Fruit fly (Drosophila melanogaster) whole organism, embryonic: ENCODE data around the gene CG31467.

ENCODE experiments used
- Antp ChIP-seq: fragments of 200-800 bp; sonication (Bioruptor generic); optimal IDR thresholded peaks from 3 replicates; lab custom pipeline; 2016; ENCODE audit warnings: missing biosample characterization, missing genetic modification characterization
- Asciz ChIP-seq: fragments of 200-800 bp; sonication (Bioruptor generic); optimal IDR thresholded peaks from 2 replicates; lab custom pipeline; 2017; ENCODE audit warnings: missing biosample characterization, mild to moderate bottlenecking, missing genetic modification characterization, missing genetic modification reagents
- Bdp1 ChIP-seq: fragments of 200-800 bp; sonication (Bioruptor generic); optimal IDR thresholded peaks from 3 replicates; lab custom pipeline; 2016; ENCODE audit warnings: missing biosample characterization, missing genetic modification characterization
- CG10366 ChIP-seq: fragments of 200-800 bp; sonication (Bioruptor generic); IDR thresholded peaks from 2 replicates; pipeline ENCODE4 v1.3.6; 2022; ENCODE audit warnings: missing biosample characterization, missing genetic modification characterization
- CG11093 ChIP-seq: fragments of 200-800 bp; sonication (Bioruptor generic); IDR thresholded peaks from 3 replicates; pipeline ENCODE4 v1.3.6; 2022; ENCODE audit warnings: missing biosample characterization, missing genetic modification characterization
- CG11504 ChIP-seq: fragments of 200-800 bp; sonication (Bioruptor generic); optimal IDR thresholded peaks from 3 replicates; lab custom pipeline; 2019; ENCODE audit warnings: missing biosample characterization, mild to moderate bottlenecking, missing genetic modification characterization, moderate library complexity
- CG11695 ChIP-seq: fragments of 200-800 bp; sonication (Bioruptor generic); IDR thresholded peaks from 3 replicates; pipeline ENCODE4 v1.3.6; 2022; ENCODE audit warnings: missing biosample characterization, missing genetic modification characterization
- CG14441 ChIP-seq: fragments of 200-800 bp; sonication (Bioruptor generic); IDR thresholded peaks from 2 replicates; pipeline ENCODE4 v1.3.6; 2022; ENCODE audit warnings: missing biosample characterization, missing genetic modification characterization
- CG15073 ChIP-seq: fragments of 200-800 bp; sonication (Bioruptor generic); optimal IDR thresholded peaks from 2 replicates; lab custom pipeline; 2016; ENCODE audit warnings: missing biosample characterization, missing genetic modification characterization
- CG16863 ChIP-seq: fragments of 200-800 bp; sonication (Bioruptor generic); optimal IDR thresholded peaks from 3 replicates; lab custom pipeline; 2016; ENCODE audit warnings: missing biosample characterization, missing genetic modification characterization
- CG18599 ChIP-seq: fragments of 200-800 bp; sonication (Bioruptor generic); optimal IDR thresholded peaks from 3 replicates; lab custom pipeline; 2017; ENCODE audit warnings: missing biosample characterization, missing genetic modification characterization, mild to moderate bottlenecking, moderate library complexity, missing genetic modification reagents
- CG2116 ChIP-seq: fragments of 200-800 bp; sonication (Bioruptor generic); optimal IDR thresholded peaks from 3 replicates; lab custom pipeline; 2018; ENCODE audit warnings: missing biosample characterization, mild to moderate bottlenecking, missing genetic modification characterization
- CG2678 ChIP-seq: fragments of 200-800 bp; sonication (Bioruptor generic); optimal IDR thresholded peaks from 3 replicates; lab custom pipeline; 2019; ENCODE audit warnings: missing biosample characterization, mild to moderate bottlenecking, missing genetic modification characterization, moderate library complexity
- CG3163 ChIP-seq: fragments of 200-800 bp; sonication (Bioruptor generic); optimal IDR thresholded peaks from 3 replicates; lab custom pipeline; 2016; ENCODE audit warnings: missing biosample characterization, missing genetic modification characterization
- CG32767 ChIP-seq: fragments of 200-800 bp; sonication (Bioruptor generic); IDR thresholded peaks from 2 replicates; pipeline ENCODE4 v1.3.6; 2022; ENCODE audit warnings: missing biosample characterization, missing genetic modification characterization
- CG3281 ChIP-seq: fragments of 200-800 bp; sonication (Bioruptor generic); optimal IDR thresholded peaks from 3 replicates; lab custom pipeline; 2017; ENCODE audit warnings: missing biosample characterization, mild to moderate bottlenecking, missing genetic modification characterization
- CG3847 ChIP-seq: fragments of 200-800 bp; sonication (Bioruptor generic); IDR thresholded peaks from 2 replicates; pipeline ENCODE4 v1.3.6; 2022; ENCODE audit warnings: missing biosample characterization, missing genetic modification characterization
- CG7839 ChIP-seq: fragments of 200-800 bp; sonication (Bioruptor generic); optimal IDR thresholded peaks from 3 replicates; lab custom pipeline; 2018; ENCODE audit warnings: missing biosample characterization, mild to moderate bottlenecking, missing genetic modification characterization, moderate library complexity
- Camta ChIP-seq: fragments of 200-800 bp; sonication (Bioruptor generic); optimal IDR thresholded peaks from 2 replicates; lab custom pipeline; 2016; ENCODE audit warnings: missing biosample characterization, missing genetic modification characterization
- CkIIα-i1 ChIP-seq: fragments of 200-800 bp; sonication (Bioruptor generic); IDR thresholded peaks from 2 replicates; pipeline ENCODE4 v1.3.6; 2022; ENCODE audit warnings: missing biosample characterization, missing genetic modification characterization
- D19A ChIP-seq: fragments of 200-800 bp; optimal IDR thresholded peaks from 3 replicates; lab custom pipeline; 2019; ENCODE audit warnings: missing biosample characterization, mild to moderate bottlenecking, missing genetic modification characterization, moderate library complexity
- Fer3 ChIP-seq: fragments of 200-800 bp; sonication (Bioruptor generic); optimal IDR thresholded peaks from 2 replicates; lab custom pipeline; 2018; ENCODE audit warnings: missing biosample characterization, mild to moderate bottlenecking, missing genetic modification characterization, moderate library complexity
- HHEX ChIP-seq: fragments of 200-800 bp; sonication (Bioruptor generic); optimal IDR thresholded peaks from 3 replicates; lab custom pipeline; 2017; ENCODE audit warnings: missing biosample characterization, mild to moderate bottlenecking, missing genetic modification characterization, missing genetic modification reagents
- Hr39 ChIP-seq: fragments of >200 bp; optimal IDR thresholded peaks from 2 replicates; lab custom pipeline; 2017
- Hr51 ChIP-seq, 2 experiments: fragments of 200-800 bp; sonication (Bioruptor generic); optimal IDR thresholded peaks; 2 replicates in 1 of 2; 3 replicates in 1 of 2; lab custom pipeline; 2016 to 2018; ENCODE audit warnings: missing biosample characterization in 2 of 2, missing genetic modification characterization in 2 of 2, mild to moderate bottlenecking in 1 of 2, moderate library complexity in 1 of 2
- Lhr ChIP-seq: fragments of 200-800 bp; sonication (Bioruptor generic); optimal IDR thresholded peaks from 3 replicates; lab custom pipeline; 2017; ENCODE audit warnings: mild to moderate bottlenecking, missing biosample characterization, missing genetic modification reagents, missing genetic modification characterization
- Meics ChIP-seq: fragments of 200-800 bp; sonication (Bioruptor generic); optimal IDR thresholded peaks from 2 replicates; lab custom pipeline; 2017; ENCODE audit warnings: missing biosample characterization, mild to moderate bottlenecking, missing genetic modification characterization
- Mrtf ChIP-seq: fragments of 200-800 bp; sonication (Bioruptor generic); IDR thresholded peaks from 3 replicates; pipeline ENCODE4 v1.3.6; 2022; ENCODE audit warnings: missing biosample characterization, missing genetic modification characterization
- Oli ChIP-seq: fragments of 200-800 bp; sonication (Bioruptor generic); optimal IDR thresholded peaks from 2 replicates; lab custom pipeline; 2018; ENCODE audit warnings: missing biosample characterization, mild to moderate bottlenecking, missing genetic modification characterization, moderate library complexity
- Ravus ChIP-seq: fragments of 200-800 bp; sonication (Bioruptor generic); IDR thresholded peaks from 2 replicates; pipeline ENCODE4 v1.3.6; 2022; ENCODE audit warnings: missing biosample characterization, missing genetic modification characterization
- Rfx ChIP-seq: fragments of 200-800 bp; sonication (Bioruptor generic); IDR thresholded peaks from 2 replicates; pipeline ENCODE4 v1.3.6; 2022; ENCODE audit warnings: missing biosample characterization, missing genetic modification characterization
- Side ChIP-seq: fragments of 200-800 bp; sonication (Bioruptor generic); optimal IDR thresholded peaks from 2 replicates; lab custom pipeline; 2016; ENCODE audit warnings: missing biosample characterization, missing genetic modification characterization
- Xbp1 ChIP-seq: fragments of 200-800 bp; sonication (Bioruptor generic); optimal IDR thresholded peaks from 3 replicates; lab custom pipeline; 2016; ENCODE audit warnings: missing biosample characterization, mild to moderate bottlenecking, missing genetic modification characterization
- ac ChIP-seq: fragments of 200-800 bp; sonication (Bioruptor generic); optimal IDR thresholded peaks from 3 replicates; lab custom pipeline; 2017; ENCODE audit warnings: missing biosample characterization, mild to moderate bottlenecking, missing genetic modification characterization
- bab2 ChIP-seq: fragments of 200-800 bp; sonication (Bioruptor generic); optimal IDR thresholded peaks from 2 replicates; lab custom pipeline; 2016; ENCODE audit warnings: missing biosample characterization, missing genetic modification characterization
- bowl ChIP-seq: fragments of 200-800 bp; sonication (Bioruptor generic); IDR thresholded peaks from 2 replicates; pipeline ENCODE4 v1.3.6; 2022; ENCODE audit warnings: missing biosample characterization, missing genetic modification characterization
- croc ChIP-seq: fragments of 200-800 bp; sonication (Bioruptor generic); conservative IDR thresholded peaks from 3 replicates; pipeline ENCODE4 v1.3.6; 2022; ENCODE audit warnings: missing biosample characterization, missing genetic modification characterization
- eyg ChIP-seq: fragments of 200-800 bp; sonication (Bioruptor generic); optimal IDR thresholded peaks from 3 replicates; lab custom pipeline; 2016; ENCODE audit warnings: missing biosample characterization, missing genetic modification characterization
- grau ChIP-seq: fragments of 200-800 bp; optimal IDR thresholded peaks from 3 replicates; lab custom pipeline; 2019; ENCODE audit warnings: missing biosample characterization, mild to moderate bottlenecking, missing genetic modification characterization, moderate library complexity
- gsb-n ChIP-seq: fragments of 200-800 bp; sonication (Bioruptor generic); optimal IDR thresholded peaks from 3 replicates; lab custom pipeline; 2018; ENCODE audit warnings: missing biosample characterization, mild to moderate bottlenecking, missing genetic modification characterization
- insv ChIP-seq, 2 experiments: fragments of 200-800 bp; sonication (Bioruptor generic); optimal IDR thresholded peaks; 3 replicates each; lab custom pipeline; 2016 to 2018; ENCODE audit warnings: missing biosample characterization in 2 of 2, missing genetic modification characterization in 2 of 2
- kah ChIP-seq: fragments of 200-800 bp; sonication (Bioruptor generic); optimal IDR thresholded peaks from 2 replicates; lab custom pipeline; 2018; ENCODE audit warnings: missing biosample characterization, mild to moderate bottlenecking, missing genetic modification characterization
- luna ChIP-seq: fragments of 200-800 bp; sonication (Bioruptor generic); optimal IDR thresholded peaks from 2 replicates; lab custom pipeline; 2016; ENCODE audit warnings: missing biosample characterization, missing genetic modification characterization
- mld ChIP-seq: fragments of 200-800 bp; sonication (Bioruptor generic); IDR thresholded peaks from 3 replicates; pipeline ENCODE4 v1.3.6; 2022; ENCODE audit warnings: missing biosample characterization, missing genetic modification characterization; ENCODE audit not compliant: partially characterized antibody
- phol ChIP-seq: fragments of 200-800 bp; sonication (Bioruptor generic); optimal IDR thresholded peaks from 3 replicates; lab custom pipeline; 2018; ENCODE audit warnings: missing biosample characterization, mild to moderate bottlenecking, missing genetic modification characterization, moderate library complexity
- psq ChIP-seq: fragments of 200-800 bp; sonication (Bioruptor generic); optimal IDR thresholded peaks from 2 replicates; lab custom pipeline; 2017; ENCODE audit warnings: missing biosample characterization, missing genetic modification characterization
- row ChIP-seq: fragments of 200-800 bp; sonication (Bioruptor generic); IDR thresholded peaks from 3 replicates; pipeline ENCODE4 v1.3.6; 2022; ENCODE audit warnings: missing biosample characterization, missing genetic modification characterization
- sens-2 ChIP-seq: fragments of 200-800 bp; sonication (Bioruptor generic); IDR thresholded peaks from 2 replicates; pipeline ENCODE4 v1.3.6; 2022; ENCODE audit warnings: missing biosample characterization, missing genetic modification characterization
- shn ChIP-seq: fragments of 200-800 bp; sonication (Bioruptor generic); optimal IDR thresholded peaks from 3 replicates; lab custom pipeline; 2016; ENCODE audit warnings: missing biosample characterization, missing genetic modification characterization
- toy ChIP-seq: fragments of 200-800 bp; sonication (Bioruptor generic); IDR thresholded peaks from 2 replicates; pipeline ENCODE4 v1.3.6; 2022; ENCODE audit warnings: missing biosample characterization, missing genetic modification characterization
- tx ChIP-seq: fragments of 200-800 bp; sonication (Bioruptor generic); optimal IDR thresholded peaks from 2 replicates; lab custom pipeline; 2016; ENCODE audit warnings: missing biosample characterization, missing genetic modification characterization
- wor ChIP-seq: fragments of 200-800 bp; sonication (Bioruptor generic); IDR thresholded peaks from 2 replicates; pipeline ENCODE4 v1.3.6; 2022; ENCODE audit warnings: missing biosample characterization, missing genetic modification characterization

The CG31467 gene

dm6 chr3R:10747650-10748049, 41.0 kb upstream of the CG31467 start (continued):
- TF ChIP-seq Ravus (GFP tag; lab: Robert Waterston, UW) = no peak
- no peak for TF ChIP-seq Hr39 (lab: Kevin White, UChicago)
- no peak for TF ChIP-seq luna
- TF ChIP-seq CG3847 (GFP tag; lab: Robert Waterston, UW) = no peak
- TF ChIP-seq sens-2 (GFP tag; lab: Robert Waterston, UW) = no peak
- peak; percentile 48 for TF ChIP-seq CG18599 (GFP tag; lab: Kevin White, UChicago)
- TF ChIP-seq toy (GFP tag; lab: Robert Waterston, UW) = no peak
- TF ChIP-seq CG10366 (GFP tag; lab: Robert Waterston, UW) = no peak
- no peak for TF ChIP-seq Bdp1 (GFP tag; lab: Kevin White, UChicago)
- no peak for TF ChIP-seq eyg
- TF ChIP-seq mld = no peak
- TF ChIP-seq Fer3 (tag; lab: Kevin White, UChicago) = peak; percentile 36
- no peak for TF ChIP-seq kah (GFP tag; lab: Kevin White, UChicago)
- no peak for TF ChIP-seq CG3163 (GFP tag; lab: Kevin White, UChicago)
- TF ChIP-seq CG32767 = 0 out of 2 replicates have a peak, but pooled peaks have one; percentile 14
- no peak for TF ChIP-seq croc (GFP tag; lab: Robert Waterston, UW)
- no peak for TF ChIP-seq CG2678 (tag; lab: Kevin White, UChicago)
- no peak for TF ChIP-seq Lhr (GFP tag; lab: Kevin White, UChicago)
- TF ChIP-seq psq = no peak
- no peak for TF ChIP-seq Side (GFP tag; lab: Kevin White, UChicago)
- no peak for TF ChIP-seq Oli
- no peak for TF ChIP-seq CG16863 (GFP tag; lab: Kevin White, UChicago)
- TF ChIP-seq ac (GFP tag; lab: Kevin White, UChicago) = no peak
- TF ChIP-seq CkIIα-i1 = no peak
- TF ChIP-seq CG7839 (tag; lab: Kevin White, UChicago) = no peak
- no peak for TF ChIP-seq grau (tag; lab: Kevin White, UChicago)
- no peak for TF ChIP-seq shn
- no peak for TF ChIP-seq bowl (GFP tag; lab: Robert Waterston, UW)
- no peak; the same call in 2 of the 3 replicates for TF ChIP-seq row (GFP tag; lab: Robert Waterston, UW)
- no peak for TF ChIP-seq CG2116 (GFP tag; lab: Kevin White, UChicago)
- peak; percentile 25 for TF ChIP-seq CG3281 (GFP tag; lab: Kevin White, UChicago)
- no peak for TF ChIP-seq Camta
- no peak for TF ChIP-seq CG15073 (GFP tag; lab: Kevin White, UChicago)
- TF ChIP-seq CG11093 = no peak
- TF ChIP-seq CG14441 (GFP tag; lab: Robert Waterston, UW) = no peak
- no peak for TF ChIP-seq Antp (GFP tag; lab: Kevin White, UChicago)
- no peak for TF ChIP-seq HHEX (GFP tag; lab: Kevin White, UChicago)
- TF ChIP-seq wor (GFP tag; lab: Robert Waterston, UW) = no peak
- TF ChIP-seq D19A = no peak
- no peak for TF ChIP-seq tx (GFP tag; lab: Kevin White, UChicago)
- TF ChIP-seq phol (tag; lab: Kevin White, UChicago) = no peak
- TF ChIP-seq bab2 (GFP tag; lab: Kevin White, UChicago) = no peak
- TF ChIP-seq Asciz (GFP tag; lab: Kevin White, UChicago) = no peak
- TF ChIP-seq insv (GFP tag; optimal IDR thresholded peaks at IDR 0.05; lab: Kevin White, UChicago) = no peak
- no peak for TF ChIP-seq Hr51 (GFP tag; optimal IDR thresholded peaks at IDR 0.05; lab: Kevin White, UChicago)
- TF ChIP-seq Meics (GFP tag; lab: Kevin White, UChicago) = peak; percentile 23
- TF ChIP-seq CG11695 = 0 out of 3 replicates have a peak, but pooled peaks have one; percentile 32
- 0 out of 3 replicates have a peak, but pooled peaks have one; percentile 12 for TF ChIP-seq Mrtf (GFP tag; lab: Robert Waterston, UW)
- TF ChIP-seq Rfx (GFP tag; lab: Robert Waterston, UW) = peak; percentile 60
- TF ChIP-seq Xbp1 (GFP tag; lab: Kevin White, UChicago) = peak; percentile 3
- peak; percentile 35 for TF ChIP-seq CG11504 (tag; lab: Kevin White, UChicago)
- TF ChIP-seq gsb-n (tag; lab: Kevin White, UChicago) = no peak
